Fruit fly (Drosophila melanogaster) whole organism: Measurements from ENCODE around the gene CG14377.

Source experiments
- CG8478 ChIP-seq: fragments of >200 bp; optimal IDR thresholded peaks from 2 replicates; lab custom pipeline; 2018; ENCODE audit warnings: inconsistent platforms
- Dll ChIP-seq: fragments of >200 bp; optimal IDR thresholded peaks from 2 replicates; lab custom pipeline; 2017
- EcR ChIP-seq, 2 experiments: fragments of >200 bp; optimal IDR thresholded peaks; 2 replicates each; lab custom pipeline; 2017; ENCODE audit warnings: missing biosample characterization in 2 of 2, missing genetic modification characterization in 2 of 2, missing genetic modification reagents in 2 of 2
- pan ChIP-seq: fragments of >200 bp; optimal IDR thresholded peaks from 2 replicates; lab custom pipeline; 2017
- psq ChIP-seq: fragments of >200 bp; optimal IDR thresholded peaks from 2 replicates; lab custom pipeline; 2017
- usp ChIP-seq: fragments of >200 bp; optimal IDR thresholded peaks from 2 replicates; lab custom pipeline; 2017; ENCODE audit warnings: missing biosample characterization, missing genetic modification characterization, mixed read lengths

- TF ChIP-seq Dll (lab: Kevin White, UChicago) = no peak
- TF ChIP-seq pan (lab: Kevin White, UChicago) = no peak
- no peak for TF ChIP-seq CG8478 (lab: Kevin White, UChicago)
- no peak for TF ChIP-seq psq (lab: Kevin White, UChicago)
- no peak for TF ChIP-seq EcR (GFP tag; optimal IDR thresholded peaks at IDR 0.05; lab: Kevin White, UChicago)
- no peak for TF ChIP-seq usp (GFP tag; lab: Kevin White, UChicago)
Measured at dm6 chr3R:13422178-13422577, 24.5 kb downstream of the CG14377 start.
